Fruit fly (Drosophila melanogaster): ENCODE results near the gene Ggamma30A.

The Ggamma30A gene

DNA sequence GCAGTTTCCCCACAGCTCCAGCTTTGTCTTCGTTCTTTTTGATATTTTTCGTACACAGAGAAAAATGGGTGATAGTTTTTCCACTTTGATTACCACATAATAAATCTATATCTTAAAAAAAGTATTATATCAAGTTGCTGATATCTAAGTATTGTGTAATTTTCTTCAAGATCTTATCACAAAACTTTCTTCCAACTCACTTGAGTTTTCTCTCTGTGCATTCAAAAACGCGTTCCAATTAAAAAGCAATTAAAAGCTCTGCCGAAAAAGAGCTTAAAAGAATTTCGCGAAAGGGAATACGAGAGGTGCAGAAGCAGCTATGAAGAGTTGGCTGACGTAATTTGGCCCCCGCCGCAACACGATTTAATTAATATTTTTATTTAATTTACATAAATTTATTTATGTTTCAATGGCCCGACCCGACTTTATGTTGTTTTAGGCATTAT lies 20.8 kb upstream of the Ggamma30A start (continued):
- TF ChIP-seq CG13624 (GFP tag; optimal IDR thresholded peaks at IDR 0.05): no peak
- no peak for TF ChIP-seq sc (optimal IDR thresholded peaks at IDR 0.05)
- no peak for TF ChIP-seq sc (GFP tag; optimal IDR thresholded peaks at IDR 0.05)
- 0 out of 2 replicates have a peak, but pooled peaks have one; percentile 6 for TF ChIP-seq Taf1 (GFP tag; IDR thresholded peaks at IDR 0.05)
- TF ChIP-seq Atf3 (GFP tag; optimal IDR thresholded peaks at IDR 0.05): no peak
- TF ChIP-seq D19B (GFP tag; optimal IDR thresholded peaks at IDR 0.05): no peak
- TF ChIP-seq ase (GFP tag; IDR thresholded peaks at IDR 0.05): 0 out of 3 replicates have a peak, but pooled peaks have one; percentile 18
- TF ChIP-seq gce (GFP tag; IDR thresholded peaks at IDR 0.05): 0 out of 3 replicates have a peak, but pooled peaks have one; percentile 6
- TF ChIP-seq CG9797 (GFP tag; optimal IDR thresholded peaks at IDR 0.05): no peak
- TF ChIP-seq Ada2b (GFP tag; IDR thresholded peaks at IDR 0.05): peak; percentile 58; the same call in 1 of the 2 replicates
- TF ChIP-seq CG3995 (GFP tag; optimal IDR thresholded peaks at IDR 0.05): no peak
- TF ChIP-seq Hr78 (GFP tag; optimal IDR thresholded peaks at IDR 0.05): no peak
- TF ChIP-seq CG3726 (GFP tag; IDR thresholded peaks at IDR 0.05): no peak
- TF ChIP-seq Hmr (GFP tag; optimal IDR thresholded peaks at IDR 0.05): peak; percentile 63
- no peak for TF ChIP-seq HLHmδ (GFP tag; optimal IDR thresholded peaks at IDR 0.05)
- TF ChIP-seq ind (GFP tag; optimal IDR thresholded peaks at IDR 0.05): peak; percentile 46
- no peak for TF ChIP-seq CG32767 (GFP tag; IDR thresholded peaks at IDR 0.05)
- no peak for TF ChIP-seq Dip3 (GFP tag; optimal IDR thresholded peaks at IDR 0.05)
- peak; percentile 22; the same call in 1 of the 2 replicates for TF ChIP-seq CG6689 (GFP tag; IDR thresholded peaks at IDR 0.05)
- TF ChIP-seq chinmo (GFP tag; IDR thresholded peaks at IDR 0.05; ENCODE audit: partially characterized antibody): peak; percentile 68; the same call in 1 of the 4 replicates
- TF ChIP-seq gsb (GFP tag; IDR thresholded peaks at IDR 0.05): peak; percentile 31; the same call in 1 of the 2 replicates
- no peak for TF ChIP-seq kay (GFP tag; optimal IDR thresholded peaks at IDR 0.05)
- no peak for TF ChIP-seq fd102C (GFP tag; optimal IDR thresholded peaks at IDR 0.05)
- no peak for TF ChIP-seq NC2α (GFP tag; optimal IDR thresholded peaks at IDR 0.05)
- TF ChIP-seq CG13296 (GFP tag; optimal IDR thresholded peaks at IDR 0.05): peak; percentile 60
- no peak for TF ChIP-seq nom (GFP tag; optimal IDR thresholded peaks at IDR 0.05)
- peak; percentile 45 for TF ChIP-seq Fer3 (tag; optimal IDR thresholded peaks at IDR 0.05)
- peak; percentile 60 for TF ChIP-seq CG31441 (GFP tag; IDR thresholded peaks at IDR 0.05)
- peak in 1 of 2 experiments; percentile 29 for TF ChIP-seq bsh (GFP tag; optimal IDR thresholded peaks at IDR 0.05)
- no peak for TF ChIP-seq Mes4 (GFP tag; optimal IDR thresholded peaks at IDR 0.05)
- peak; percentile 45 for TF ChIP-seq lilli (GFP tag; optimal IDR thresholded peaks at IDR 0.05)
- TF ChIP-seq CG30403 (GFP tag; optimal IDR thresholded peaks at IDR 0.05): peak; percentile 52
- TF ChIP-seq MBD-R2 (GFP tag; IDR thresholded peaks at IDR 0.05): peak; percentile 17; the same call in 1 of the 2 replicates
- no peak for TF ChIP-seq gsb-n (tag; optimal IDR thresholded peaks at IDR 0.05)
- no peak for TF ChIP-seq ssp (GFP tag; IDR thresholded peaks at IDR 0.05)
- TF ChIP-seq lab (GFP tag; optimal IDR thresholded peaks at IDR 0.05): peak; percentile 52
- no peak for TF ChIP-seq CG42726 (GFP tag; IDR thresholded peaks at IDR 0.05; ENCODE audit: partially characterized antibody)
- TF ChIP-seq psq (GFP tag; optimal IDR thresholded peaks at IDR 0.05): no peak
- TF ChIP-seq seq (GFP tag; IDR thresholded peaks at IDR 0.05): 0 out of 2 replicates have a peak, but pooled peaks have one; percentile 7
- no peak for TF ChIP-seq CG34376 (GFP tag; optimal IDR thresholded peaks at IDR 0.05)
- no peak for TF ChIP-seq stwl (tag; optimal IDR thresholded peaks at IDR 0.05)
- no peak for TF ChIP-seq h (optimal IDR thresholded peaks at IDR 0.05)
- peak; percentile 33 for TF ChIP-seq fd96Cb (tag; optimal IDR thresholded peaks at IDR 0.05)
- TF ChIP-seq caup (GFP tag; optimal IDR thresholded peaks at IDR 0.05; ENCODE audit: severe bottlenecking): peak; percentile 58
- TF ChIP-seq bcd (GFP tag; optimal IDR thresholded peaks at IDR 0.05): peak; percentile 23
- no peak for TF ChIP-seq lov (optimal IDR thresholded peaks at IDR 0.05)
- no peak for TF ChIP-seq lov (GFP tag; IDR thresholded peaks at IDR 0.05)
- no peak for TF ChIP-seq CG30020 (tag; optimal IDR thresholded peaks at IDR 0.05)
- TF ChIP-seq unc-4 (GFP tag; IDR thresholded peaks at IDR 0.05; ENCODE audit: partially characterized antibody): no peak
- no peak for TF ChIP-seq jigr1 (GFP tag; IDR thresholded peaks at IDR 0.05)
- TF ChIP-seq CG5245 (GFP tag; optimal IDR thresholded peaks at IDR 0.05): no peak
